Worm (Caenorhabditis elegans): ENCODE results near the gene Y38F2AR.12.
A peak's percentile ranks its signal among the peaks of the same experiment; 100 is the strongest.

The Y38F2AR.12 gene

DNA sequence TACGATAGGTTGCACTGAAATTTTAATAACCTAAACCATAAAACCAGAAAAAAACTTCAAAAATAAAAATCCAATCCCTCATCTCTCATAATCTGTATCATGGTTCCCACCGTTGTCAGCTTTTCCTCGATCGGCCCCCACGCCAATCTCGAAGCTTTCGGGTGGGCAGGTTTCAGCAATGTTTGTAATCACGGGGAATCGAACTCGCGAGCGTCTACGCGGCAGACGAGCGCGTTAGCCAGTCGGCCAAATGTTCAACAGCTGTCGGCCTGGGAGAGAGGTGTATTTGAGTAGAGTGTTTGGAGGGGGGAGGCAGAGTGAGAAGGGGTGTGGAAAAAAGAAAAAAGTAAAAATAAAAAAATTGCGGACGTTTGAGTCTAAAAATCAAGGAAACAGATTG is 3.8 kb downstream of the Y38F2AR.12 start (continued):
- TF ChIP-seq ceh-82 (tag; optimal IDR thresholded peaks at IDR 0.05) (peak; percentile 68 to 91 (median 80)), C34B4.2 (tag; optimal IDR thresholded peaks at IDR 0.05) (no peak), sptf-1 (tag; optimal IDR thresholded peaks at IDR 0.05) (no peak), hlh-4 (tag; optimal IDR thresholded peaks at IDR 0.05) (no peak), skn-1 (tag; optimal IDR thresholded peaks at IDR 0.05) (peak; percentile 92), ztf-11 (tag; optimal IDR thresholded peaks at IDR 0.05) (peak in 1 of 2 experiments; percentile 77), alr-1 (tag; optimal IDR thresholded peaks at IDR 0.05; ENCODE audit: borderline replicate concordance) (no peak), nhr-11 (tag; optimal IDR thresholded peaks at IDR 0.05) (no peak), vab-15 (tag; optimal IDR thresholded peaks at IDR 0.05) (no peak), efl-1 (optimal IDR thresholded peaks at IDR 0.05) (peak; percentile 69 to 76), efl-1 (GFP tag; optimal IDR thresholded peaks at IDR 0.05 in 1 of 2) (peak; percentile 69 to 98), nhr-47 (tag; optimal IDR thresholded peaks at IDR 0.05) (peak; percentile 91), pax-3 (tag; optimal IDR thresholded peaks at IDR 0.05) (peak; percentile 64), unc-62 (GFP tag; optimal IDR thresholded peaks at IDR 0.05) (no peak), tbx-2 (tag; optimal IDR thresholded peaks at IDR 0.05) (peak; percentile 82), fkh-10 (GFP tag; optimal IDR thresholded peaks at IDR 0.05) (peak; percentile 80), isw-1 (GFP tag; IDR thresholded peaks at IDR 0.05) (peak; percentile 34), snpc-4 (tag; optimal IDR thresholded peaks at IDR 0.05) (peak; percentile 69), mab-9 (GFP tag; IDR thresholded peaks at IDR 0.05) (peak; percentile 55; the same call in 1 of the 2 replicates), ceh-63 (GFP tag; optimal IDR thresholded peaks at IDR 0.05) (no peak), jun-1 (tag; optimal IDR thresholded peaks at IDR 0.05) (peak; percentile 81), mep-1 (tag; optimal IDR thresholded peaks at IDR 0.05) (peak; percentile 93), unc-130 (tag; optimal IDR thresholded peaks at IDR 0.05) (peak; percentile 17), sox-4 (tag; optimal IDR thresholded peaks at IDR 0.05) (peak; percentile 37), ztf-4 (tag; optimal IDR thresholded peaks at IDR 0.05) (peak; percentile 50), nhr-19 (GFP tag; conservative IDR thresholded peaks at IDR 0.05) (peak; percentile 80), C16A3.4 (tag; optimal IDR thresholded peaks at IDR 0.05) (peak; percentile 89), zip-4 (GFP tag; optimal IDR thresholded peaks at IDR 0.05) (peak; percentile 48), dsc-1 (tag; optimal IDR thresholded peaks at IDR 0.05) (peak; percentile 89), ceh-88 (GFP tag; IDR thresholded peaks at IDR 0.05) (no peak), nhr-84 (tag; optimal IDR thresholded peaks at IDR 0.05) (no peak), ama-1 (optimal IDR thresholded peaks at IDR 0.05) (no peak), tlp-1 (tag; optimal IDR thresholded peaks at IDR 0.05) (no peak), aly-2 (tag; optimal IDR thresholded peaks at IDR 0.05) (peak; percentile 76), elt-3 (tag; optimal IDR thresholded peaks at IDR 0.05) (peak in 3 of 6 experiments; percentile 20 to 34 (median 28)), blmp-1 (tag; optimal IDR thresholded peaks at IDR 0.05) (no peak), nhr-90 (tag; optimal IDR thresholded peaks at IDR 0.05; ENCODE audit: poor library complexity) (peak; percentile 86), mdl-1 (tag; optimal IDR thresholded peaks at IDR 0.05) (peak in 1 of 2 experiments; percentile 70), ces-1 (GFP tag; optimal IDR thresholded peaks at IDR 0.05) (no peak), pag-3 (tag; optimal IDR thresholded peaks at IDR 0.05; ENCODE audit: borderline replicate concordance, insufficient read depth) (no peak), ets-5 (GFP tag; IDR thresholded peaks at IDR 0.05) (no peak), unc-98 (GFP tag; IDR thresholded peaks at IDR 0.05) (no peak), nhr-85 (tag) (peak; percentile 69), ceh-8 (GFP tag; optimal IDR thresholded peaks at IDR 0.05) (peak; percentile 65)

DNA sequence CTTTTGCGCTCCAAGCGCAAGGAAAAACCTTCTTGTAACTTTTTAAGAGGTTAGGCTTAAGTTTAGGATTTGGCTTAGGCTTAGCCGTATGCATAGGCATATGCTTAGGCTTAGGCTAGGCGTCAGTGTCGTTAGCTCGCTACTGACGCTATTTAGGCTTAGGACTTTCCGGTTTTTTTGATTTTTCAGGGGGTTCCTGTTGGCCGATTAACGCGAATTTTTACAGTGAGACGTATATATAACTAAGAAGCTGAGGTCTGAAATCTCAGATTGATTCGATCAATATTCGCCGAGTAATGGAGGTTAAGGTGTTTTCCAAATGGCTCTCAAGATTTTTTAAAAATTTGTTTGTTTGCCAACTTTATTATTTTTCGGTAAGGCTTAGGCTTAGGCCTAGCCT is 4.5 kb downstream of the Y38F2AR.12 start:
- TF ChIP-seq pax-3 (tag; optimal IDR thresholded peaks at IDR 0.05) (no peak), ama-1 (optimal IDR thresholded peaks at IDR 0.05) (no peak), blmp-1 (tag; optimal IDR thresholded peaks at IDR 0.05) (no peak), unc-30 (tag; optimal IDR thresholded peaks at IDR 0.05) (no peak)
